Fruit fly (Drosophila melanogaster) whole organism, embryonic: ENCODE measurements around the gene CG1103.

Experiments used
- B-H2 ChIP-seq: fragments of 200-800 bp; sonication (Bioruptor generic); optimal IDR thresholded peaks from 2 replicates; lab custom pipeline; 2018; ENCODE audit warnings: missing biosample characterization, mild to moderate bottlenecking, missing genetic modification characterization
- BtbVII ChIP-seq: fragments of 200-800 bp; sonication (Bioruptor generic); optimal IDR thresholded peaks from 3 replicates; lab custom pipeline; 2017; ENCODE audit warnings: missing biosample characterization, mild to moderate bottlenecking, missing genetic modification characterization
- CG11695 ChIP-seq: fragments of 200-800 bp; sonication (Bioruptor generic); IDR thresholded peaks from 3 replicates; pipeline ENCODE4 v1.3.6; 2022; ENCODE audit warnings: missing biosample characterization, missing genetic modification characterization
- CG11723 ChIP-seq: fragments of 200-800 bp; sonication (Bioruptor generic); optimal IDR thresholded peaks from 2 replicates; lab custom pipeline; 2017; ENCODE audit warnings: missing biosample characterization, mild to moderate bottlenecking, missing genetic modification characterization
- CG12769 ChIP-seq: fragments of 200-800 bp; sonication (Bioruptor generic); optimal IDR thresholded peaks from 2 replicates; lab custom pipeline; 2019; ENCODE audit warnings: missing biosample characterization, mild to moderate bottlenecking, missing genetic modification characterization, moderate library complexity
- CG14667 ChIP-seq: fragments of 200-800 bp; sonication (Bioruptor generic); IDR thresholded peaks from 2 replicates; pipeline ENCODE4 v1.3.6; 2022; ENCODE audit warnings: missing biosample characterization, missing genetic modification characterization
- CG17568 ChIP-seq: fragments of 200-800 bp; sonication (Bioruptor generic); optimal IDR thresholded peaks from 2 replicates; lab custom pipeline; 2018; ENCODE audit warnings: missing biosample characterization, mild to moderate bottlenecking, missing genetic modification characterization, moderate library complexity
- CG2199 ChIP-seq: fragments of 200-800 bp; sonication (Bioruptor generic); IDR thresholded peaks from 3 replicates; pipeline ENCODE4 v1.3.6; 2022; ENCODE audit warnings: missing biosample characterization, missing genetic modification characterization
- CG32532 ChIP-seq: fragments of 200-800 bp; sonication (Bioruptor generic); IDR thresholded peaks from 2 replicates; pipeline ENCODE4 v1.3.6; 2022; ENCODE audit warnings: missing biosample characterization, missing genetic modification characterization
- CG32767 ChIP-seq: fragments of 200-800 bp; sonication (Bioruptor generic); IDR thresholded peaks from 2 replicates; pipeline ENCODE4 v1.3.6; 2022; ENCODE audit warnings: missing biosample characterization, missing genetic modification characterization
- CG34422 ChIP-seq: fragments of 200-800 bp; sonication (Bioruptor generic); IDR thresholded peaks from 3 replicates; pipeline ENCODE4 v1.3.6; 2022; ENCODE audit warnings: missing biosample characterization, missing genetic modification characterization
- CG4730 ChIP-seq: fragments of 200-800 bp; sonication (Bioruptor generic); IDR thresholded peaks from 2 replicates; pipeline ENCODE4 v1.3.6; 2022; ENCODE audit warnings: missing biosample characterization, missing genetic modification characterization
- CG5180 ChIP-seq: fragments of 200-800 bp; sonication (Bioruptor generic); optimal IDR thresholded peaks from 3 replicates; lab custom pipeline; 2017; ENCODE audit warnings: missing biosample characterization, missing genetic modification characterization, mild to moderate bottlenecking, moderate library complexity, missing genetic modification reagents
- CG5953 ChIP-seq: fragments of 200-800 bp; sonication (Bioruptor generic); IDR thresholded peaks from 2 replicates; pipeline ENCODE4 v1.3.6; 2022; ENCODE audit warnings: missing biosample characterization, missing genetic modification characterization
- CG6254 ChIP-seq: fragments of 200-800 bp; sonication (Bioruptor generic); optimal IDR thresholded peaks from 3 replicates; lab custom pipeline; 2017; ENCODE audit warnings: mild to moderate bottlenecking, missing biosample characterization, missing genetic modification reagents, missing genetic modification characterization
- CG6272 ChIP-seq: fragments of 200-800 bp; sonication (Bioruptor generic); IDR thresholded peaks from 2 replicates; pipeline ENCODE4 v1.3.6; 2022; ENCODE audit warnings: missing biosample characterization, missing genetic modification characterization
- CG7786 ChIP-seq: fragments of 200-800 bp; sonication (Bioruptor generic); optimal IDR thresholded peaks from 2 replicates; lab custom pipeline; 2016; ENCODE audit warnings: missing biosample characterization, missing genetic modification characterization
- CG8765 ChIP-seq: fragments of 200-800 bp; sonication (Bioruptor generic); IDR thresholded peaks from 2 replicates; pipeline ENCODE4 v1.3.6; 2022; ENCODE audit warnings: missing biosample characterization, missing genetic modification characterization
- CG8924 ChIP-seq: fragments of 200-800 bp; optimal IDR thresholded peaks from 3 replicates; lab custom pipeline; 2019; ENCODE audit warnings: missing biosample characterization, mild to moderate bottlenecking, missing genetic modification characterization, moderate library complexity
- CG9797 ChIP-seq: fragments of 200-800 bp; sonication (Bioruptor generic); optimal IDR thresholded peaks from 3 replicates; lab custom pipeline; 2018; ENCODE audit warnings: missing biosample characterization, mild to moderate bottlenecking, missing genetic modification characterization
- Dek ChIP-seq: fragments of 200-800 bp; sonication (Bioruptor generic); optimal IDR thresholded peaks from 3 replicates; lab custom pipeline; 2019; ENCODE audit warnings: missing biosample characterization, mild to moderate bottlenecking, missing genetic modification characterization, moderate library complexity
- GATAe ChIP-seq: fragments of 200-800 bp; sonication (Bioruptor generic); conservative IDR thresholded peaks from 2 replicates; pipeline ENCODE4 v1.3.6; 2022; ENCODE audit warnings: missing biosample characterization, missing genetic modification characterization
- Jarid2 ChIP-seq: fragments of 200-800 bp; sonication (Bioruptor generic); optimal IDR thresholded peaks from 3 replicates; lab custom pipeline; 2017; ENCODE audit warnings: mild to moderate bottlenecking, missing biosample characterization, missing genetic modification reagents, missing genetic modification characterization
- Max ChIP-seq: fragments of 200-800 bp; sonication (Bioruptor generic); optimal IDR thresholded peaks from 2 replicates; lab custom pipeline; 2016; ENCODE audit warnings: missing biosample characterization, mild to moderate bottlenecking, missing genetic modification characterization
- Mes4 ChIP-seq: fragments of 200-800 bp; sonication (Bioruptor generic); optimal IDR thresholded peaks from 2 replicates; lab custom pipeline; 2016; ENCODE audit warnings: missing biosample characterization, missing genetic modification characterization
- Nf-YA ChIP-seq: fragments of 200-800 bp; sonication (Bioruptor generic); IDR thresholded peaks from 2 replicates; pipeline ENCODE4 v1.3.6; 2022; ENCODE audit warnings: missing biosample characterization, missing genetic modification characterization
- Nf-YB ChIP-seq: fragments of 200-800 bp; sonication (Bioruptor generic); optimal IDR thresholded peaks from 3 replicates; lab custom pipeline; 2019; ENCODE audit warnings: missing biosample characterization, mild to moderate bottlenecking, missing genetic modification characterization, moderate library complexity
- NfI ChIP-seq: fragments of 200-800 bp; sonication (Bioruptor generic); optimal IDR thresholded peaks from 3 replicates; lab custom pipeline; 2018; ENCODE audit warnings: missing biosample characterization, mild to moderate bottlenecking, missing genetic modification characterization, moderate library complexity
- Side ChIP-seq: fragments of 200-800 bp; sonication (Bioruptor generic); optimal IDR thresholded peaks from 2 replicates; lab custom pipeline; 2016; ENCODE audit warnings: missing biosample characterization, missing genetic modification characterization
- Taf1 ChIP-seq: fragments of 200-800 bp; sonication (Bioruptor generic); IDR thresholded peaks from 2 replicates; pipeline ENCODE4 v1.3.6; 2022; ENCODE audit warnings: missing biosample characterization, missing genetic modification characterization
- amos ChIP-seq: fragments of 200-800 bp; sonication (Bioruptor generic); IDR thresholded peaks from 2 replicates; pipeline ENCODE4 v1.3.6; 2022; ENCODE audit warnings: missing biosample characterization, missing genetic modification characterization; ENCODE audit not compliant: partially characterized antibody
- cad ChIP-seq: fragments of >200 bp; optimal IDR thresholded peaks from 2 replicates; lab custom pipeline; 2017; ENCODE audit warnings: missing biosample characterization, missing genetic modification characterization
- dimm ChIP-seq: fragments of 200-800 bp; sonication (Bioruptor generic); IDR thresholded peaks from 2 replicates; pipeline ENCODE4 v1.3.6; 2022; ENCODE audit warnings: missing biosample characterization, missing genetic modification characterization
- dpn ChIP-seq, 2 experiments: fragments of 200-800 bp; sonication (Bioruptor generic); optimal IDR thresholded peaks; 3 replicates each; lab custom pipeline; 2016; ENCODE audit warnings: missing biosample characterization in 2 of 2, missing genetic modification characterization in 2 of 2
- en ChIP-seq: fragments of 200-800 bp; sonication (Bioruptor generic); optimal IDR thresholded peaks from 2 replicates; lab custom pipeline; 2016; ENCODE audit warnings: missing biosample characterization, missing genetic modification characterization
- gce ChIP-seq: fragments of 200-800 bp; sonication (Bioruptor generic); IDR thresholded peaks from 3 replicates; pipeline ENCODE4 v1.3.6; 2022; ENCODE audit warnings: missing biosample characterization, missing genetic modification characterization
- grau ChIP-seq: fragments of 200-800 bp; optimal IDR thresholded peaks from 3 replicates; lab custom pipeline; 2019; ENCODE audit warnings: missing biosample characterization, mild to moderate bottlenecking, missing genetic modification characterization, moderate library complexity
- insv ChIP-seq, 2 experiments: fragments of 200-800 bp; sonication (Bioruptor generic); optimal IDR thresholded peaks; 3 replicates each; lab custom pipeline; 2016 to 2018; ENCODE audit warnings: missing biosample characterization in 2 of 2, missing genetic modification characterization in 2 of 2
- maf-S ChIP-seq: fragments of 200-800 bp; sonication (Bioruptor generic); optimal IDR thresholded peaks from 2 replicates; lab custom pipeline; 2016; ENCODE audit warnings: missing biosample characterization, missing genetic modification characterization
- nmo ChIP-seq: fragments of 200-800 bp; sonication (Bioruptor generic); optimal IDR thresholded peaks from 2 replicates; lab custom pipeline; 2018; ENCODE audit warnings: missing biosample characterization, mild to moderate bottlenecking, missing genetic modification characterization, moderate library complexity
- odd ChIP-seq: fragments of 200-800 bp; sonication (Bioruptor generic); optimal IDR thresholded peaks from 2 replicates; lab custom pipeline; 2017; ENCODE audit warnings: missing biosample characterization, mild to moderate bottlenecking, missing genetic modification characterization
- peb ChIP-seq: fragments of 200-800 bp; sonication (Bioruptor generic); IDR thresholded peaks from 2 replicates; pipeline ENCODE4 v1.3.6; 2022; ENCODE audit warnings: missing biosample characterization, missing genetic modification characterization
- ro ChIP-seq: fragments of 200-800 bp; sonication (Bioruptor generic); IDR thresholded peaks from 2 replicates; pipeline ENCODE4 v1.3.6; 2022; ENCODE audit warnings: missing biosample characterization, missing genetic modification characterization
- sc ChIP-seq, 3 experiments: fragments of >200 bp in 2 of 3; fragments of 200-800 bp in 1 of 3; sonication (Bioruptor generic) in 1 of 3; optimal IDR thresholded peaks; 2 replicates in 2 of 3; 3 replicates in 1 of 3; lab custom pipeline; 2017; ENCODE audit warnings: mild to moderate bottlenecking in 1 of 3, missing biosample characterization in 1 of 3, missing genetic modification characterization in 1 of 3, missing genetic modification reagents in 1 of 3
- sens ChIP-seq: fragments of 200-800 bp; sonication (Bioruptor generic); peaks from one replicate; lab custom pipeline; 2016; ENCODE audit warnings: missing biosample characterization, missing genetic modification characterization
- shn ChIP-seq: fragments of 200-800 bp; sonication (Bioruptor generic); optimal IDR thresholded peaks from 3 replicates; lab custom pipeline; 2016; ENCODE audit warnings: missing biosample characterization, missing genetic modification characterization
- sqz ChIP-seq: fragments of 200-800 bp; sonication (Bioruptor generic); optimal IDR thresholded peaks from 3 replicates; lab custom pipeline; 2018; ENCODE audit warnings: missing biosample characterization, mild to moderate bottlenecking, missing genetic modification characterization
- tap ChIP-seq: fragments of 200-800 bp; optimal IDR thresholded peaks from 3 replicates; lab custom pipeline; 2019; ENCODE audit warnings: missing biosample characterization, mild to moderate bottlenecking, missing genetic modification characterization, moderate library complexity
- tio ChIP-seq: fragments of 200-800 bp; sonication (Bioruptor generic); optimal IDR thresholded peaks from 2 replicates; lab custom pipeline; 2017; ENCODE audit warnings: missing biosample characterization, missing genetic modification characterization, inconsistent platforms
- vnd ChIP-seq: fragments of 200-800 bp; sonication (Bioruptor generic); IDR thresholded peaks from 3 replicates; pipeline ENCODE4 v1.3.6; 2022; ENCODE audit warnings: missing biosample characterization, missing genetic modification characterization; ENCODE audit not compliant: partially characterized antibody
- zen2 ChIP-seq: fragments of 200-800 bp; sonication (Bioruptor generic); IDR thresholded peaks from 3 replicates; pipeline ENCODE4 v1.3.6; 2022; ENCODE audit warnings: missing biosample characterization, missing genetic modification characterization; ENCODE audit not compliant: partially characterized antibody
- zfh1 ChIP-seq: fragments of 200-800 bp; sonication (Bioruptor generic); IDR thresholded peaks from 3 replicates; pipeline ENCODE4 v1.3.6; 2022; ENCODE audit warnings: missing biosample characterization, missing genetic modification characterization

CG1103 gene

dm6 chr3R:4359625-4360024 lies 22.1 kb downstream of the CG1103 start, which contains the start of gene CG1090 (continued):
- TF ChIP-seq tio = no peak
- TF ChIP-seq grau = no peak
- peak; percentile 8 for TF ChIP-seq Jarid2 (GFP tag; lab: Kevin White, UChicago)
- TF ChIP-seq vnd (GFP tag; lab: Robert Waterston, UW) = no peak
- no peak for TF ChIP-seq CG8924
- TF ChIP-seq tap (tag; lab: Kevin White, UChicago) = no peak
- TF ChIP-seq shn (GFP tag; lab: Kevin White, UChicago) = no peak
- no peak for TF ChIP-seq CG6272 (GFP tag; lab: Robert Waterston, UW)
- TF ChIP-seq nmo = no peak
- no peak for TF ChIP-seq maf-S (GFP tag; lab: Kevin White, UChicago)
- no peak for TF ChIP-seq CG5953
- TF ChIP-seq NfI (GFP tag; lab: Kevin White, UChicago) = no peak
- TF ChIP-seq CG5180 (GFP tag; lab: Kevin White, UChicago) = peak; percentile 24
- TF ChIP-seq gce (GFP tag; lab: Robert Waterston, UW) = 0 out of 3 replicates have a peak, but pooled peaks have one; percentile 39
- no peak for TF ChIP-seq Side (GFP tag; lab: Kevin White, UChicago)
- TF ChIP-seq Taf1 (GFP tag; lab: Robert Waterston, UW) = no peak
- TF ChIP-seq CG12769 (tag; lab: Kevin White, UChicago) = no peak
- no peak for TF ChIP-seq cad
- TF ChIP-seq B-H2 (GFP tag; lab: Kevin White, UChicago) = peak; percentile 5
- peak; percentile 6 for TF ChIP-seq Nf-YB (GFP tag; lab: Kevin White, UChicago)
- TF ChIP-seq CG9797 (GFP tag; lab: Kevin White, UChicago) = no peak
- TF ChIP-seq zen2 (GFP tag; lab: Robert Waterston, UW) = no peak
- TF ChIP-seq sqz = no peak
- TF ChIP-seq CG2199 (GFP tag; lab: Robert Waterston, UW) = 0 out of 3 replicates have a peak, but pooled peaks have one; percentile 36
- TF ChIP-seq CG4730 (GFP tag; lab: Robert Waterston, UW) = no peak
- TF ChIP-seq en = no peak
- no peak for TF ChIP-seq CG8765
- no peak for TF ChIP-seq ro (GFP tag; lab: Robert Waterston, UW)
- TF ChIP-seq amos = no peak
- peak; percentile 55 for TF ChIP-seq BtbVII (GFP tag; lab: Kevin White, UChicago)
- no peak for TF ChIP-seq peb (GFP tag; lab: Robert Waterston, UW)
- no peak for TF ChIP-seq sens
- no peak for TF ChIP-seq GATAe (GFP tag; lab: Robert Waterston, UW)
- TF ChIP-seq CG11723 (GFP tag; lab: Kevin White, UChicago) = no peak
- no peak for TF ChIP-seq CG11695
- no peak for TF ChIP-seq CG7786
- no peak for TF ChIP-seq CG32532
- no peak for TF ChIP-seq insv (GFP tag; optimal IDR thresholded peaks at IDR 0.05; lab: Kevin White, UChicago)
- TF ChIP-seq CG6254 (GFP tag; lab: Kevin White, UChicago) = no peak
- TF ChIP-seq dpn (GFP tag; optimal IDR thresholded peaks at IDR 0.05; lab: Kevin White, UChicago) = no peak
- TF ChIP-seq Dek (tag; lab: Kevin White, UChicago) = no peak
- TF ChIP-seq dimm (GFP tag; lab: Robert Waterston, UW) = no peak
- no peak for TF ChIP-seq odd (GFP tag; lab: Kevin White, UChicago)
- no peak for TF ChIP-seq Mes4
- no peak for TF ChIP-seq sc (optimal IDR thresholded peaks at IDR 0.05; lab: Kevin White, UChicago)
- TF ChIP-seq sc (GFP tag; optimal IDR thresholded peaks at IDR 0.05; lab: Kevin White, UChicago) = no peak
- TF ChIP-seq Max (GFP tag; lab: Kevin White, UChicago) = no peak
- TF ChIP-seq CG17568 (GFP tag; lab: Kevin White, UChicago) = no peak
- TF ChIP-seq CG14667 (GFP tag; lab: Robert Waterston, UW) = no peak
- TF ChIP-seq CG32767 (GFP tag; lab: Robert Waterston, UW) = no peak
- no peak for TF ChIP-seq Nf-YA
- 0 out of 3 replicates have a peak, but pooled peaks have one; percentile 6 for TF ChIP-seq zfh1
- TF ChIP-seq CG34422 (GFP tag; lab: Robert Waterston, UW) = no peak
